Worm (Caenorhabditis elegans): Measurements from ENCODE around the gene F10E7.9.

DNA sequence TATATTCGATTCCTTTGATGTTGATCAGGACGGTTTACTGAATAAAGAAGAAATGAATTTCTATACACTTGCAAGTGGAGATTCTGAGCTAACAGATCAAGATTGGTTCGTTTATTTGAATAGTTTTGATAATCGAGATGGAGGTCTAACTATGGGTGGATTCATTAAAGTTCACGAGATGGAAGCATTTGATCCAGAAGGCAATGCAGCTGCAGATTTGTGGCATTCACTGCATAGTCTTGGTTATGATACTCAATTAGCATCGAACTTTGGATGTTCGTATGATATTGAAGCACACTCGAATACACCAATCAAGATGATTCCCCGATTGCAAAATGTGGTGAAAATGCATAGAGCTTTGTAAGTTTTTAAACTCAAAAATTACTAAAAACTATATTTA is 13.9 kb downstream of the F10E7.9 start:
- TF ChIP-seq tbx-37 (GFP tag; conservative IDR thresholded peaks at IDR 0.05) (no peak), F13C5.2 (tag; optimal IDR thresholded peaks at IDR 0.05) (no peak), ama-1 (optimal IDR thresholded peaks at IDR 0.05) (no peak), hmg-4 (GFP tag; optimal IDR thresholded peaks at IDR 0.05) (no peak), flt-1 (GFP tag; IDR thresholded peaks at IDR 0.05) (no peak), tbx-11 (GFP tag; IDR thresholded peaks at IDR 0.05) (no peak), aly-1 (tag; optimal IDR thresholded peaks at IDR 0.05) (no peak), pes-1 (GFP tag; IDR thresholded peaks at IDR 0.05) (no peak), ets-7 (tag; optimal IDR thresholded peaks at IDR 0.05) (no peak), sea-1 (GFP tag; conservative IDR thresholded peaks at IDR 0.05) (no peak), ceh-36 (tag; optimal IDR thresholded peaks at IDR 0.05) (no peak), hmbx-1 (tag; optimal IDR thresholded peaks at IDR 0.05) (no peak), hnd-1 (tag; optimal IDR thresholded peaks at IDR 0.05) (no peak)

Data from whole organism, early embryonic.